Worm (Caenorhabditis elegans): Measurements from ENCODE around the gene srt-40.

ce11 chrV:2242630-2243029 is 36.5 kb upstream of the srt-40 start, which contains the start of gene cyp-33C3:
- TF ChIP-seq fkh-10 (GFP tag; optimal IDR thresholded peaks at IDR 0.05) (no peak), ceh-45 (GFP tag; IDR thresholded peaks at IDR 0.05) (no peak), odd-2 (tag; optimal IDR thresholded peaks at IDR 0.05) (no peak)

Measured in whole organism, late embryonic.